Worm (Caenorhabditis elegans): Measurements from ENCODE around the gene C06B8.2.

C06B8.2 gene

DNA sequence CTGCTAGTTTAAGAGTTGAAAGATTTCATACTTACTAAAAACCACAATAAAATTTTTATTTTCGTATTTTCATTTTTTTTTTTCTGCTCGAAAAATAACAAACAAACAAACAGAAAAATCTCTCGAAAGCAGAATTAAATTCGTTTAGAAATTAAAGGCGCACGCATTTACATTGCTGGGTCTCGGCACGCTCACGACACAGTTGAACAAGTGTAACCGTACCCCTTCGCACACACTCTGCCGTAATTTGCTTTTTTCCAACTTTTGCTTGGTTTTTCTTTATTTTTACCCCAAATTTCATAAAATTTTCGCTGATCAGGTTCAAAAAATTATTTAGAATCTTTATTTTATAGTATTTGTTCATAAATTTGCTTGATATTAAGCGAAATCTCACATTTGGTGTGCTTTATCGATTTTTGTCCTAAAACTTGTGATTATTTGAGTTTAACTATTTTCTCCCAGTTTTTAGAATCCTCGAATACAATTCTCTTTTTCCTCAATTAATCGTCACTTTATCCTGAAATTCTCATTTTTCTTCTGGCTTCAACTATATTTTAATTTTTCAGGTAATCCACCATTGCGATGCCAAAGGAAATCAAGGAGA, 33.2 kb upstream of the C06B8.2 start, which contains the start of gene rpl-38 (continued):
- TF ChIP-seq rec-8 (tag; optimal IDR thresholded peaks at IDR 0.05): no peak
- no peak for TF ChIP-seq unc-62 (GFP tag; optimal IDR thresholded peaks at IDR 0.05)
- TF ChIP-seq F22D6.2 (tag; optimal IDR thresholded peaks at IDR 0.05): no peak
- peak; percentile 58 for TF ChIP-seq efl-1 (GFP tag; optimal IDR thresholded peaks at IDR 0.05)
- peak; percentile 99 for TF ChIP-seq F33H1.4 (GFP tag; IDR thresholded peaks at IDR 0.05)
- TF ChIP-seq fkh-3 (tag; optimal IDR thresholded peaks at IDR 0.05): no peak
- peak in 1 of 3 experiments; percentile 81 for TF ChIP-seq lin-35 (GFP tag; optimal IDR thresholded peaks at IDR 0.05)
- TF ChIP-seq chd-7 (tag; optimal IDR thresholded peaks at IDR 0.05): no peak
- no peak for TF ChIP-seq ztf-28 (GFP tag; IDR thresholded peaks at IDR 0.05)
- no peak for TF ChIP-seq ceh-40 (GFP tag; IDR thresholded peaks at IDR 0.05)
- TF ChIP-seq madf-8 (GFP tag; conservative IDR thresholded peaks at IDR 0.05): peak; percentile 49
- TF ChIP-seq akir-1 (GFP tag; optimal IDR thresholded peaks at IDR 0.05): no peak
- TF ChIP-seq atf-7 (tag; optimal IDR thresholded peaks at IDR 0.05): no peak
- TF ChIP-seq madf-6 (GFP tag; IDR thresholded peaks at IDR 0.05): peak; percentile 91
- TF ChIP-seq ceh-79 (tag; optimal IDR thresholded peaks at IDR 0.05): no peak
- TF ChIP-seq lin-40 (tag; optimal IDR thresholded peaks at IDR 0.05): peak; percentile 78
- no peak for TF ChIP-seq F55B11.4 (tag; optimal IDR thresholded peaks at IDR 0.05; ENCODE audit: borderline replicate concordance, insufficient read depth)
- TF ChIP-seq mxl-1 (tag; optimal IDR thresholded peaks at IDR 0.05): no peak
- no peak for TF ChIP-seq egrh-3 (GFP tag; IDR thresholded peaks at IDR 0.05)
- peak; percentile 66 for TF ChIP-seq dox-1 (GFP tag; IDR thresholded peaks at IDR 0.05)
- no peak for TF ChIP-seq repo-1 (tag; optimal IDR thresholded peaks at IDR 0.05)
- TF ChIP-seq lin-26 (GFP tag; IDR thresholded peaks at IDR 0.05): no peak
- TF ChIP-seq somi-1 (GFP tag; optimal IDR thresholded peaks at IDR 0.05): no peak
- TF ChIP-seq Y95B8A.8 (GFP tag; IDR thresholded peaks at IDR 0.05): 0 out of 2 replicates have a peak, but pooled peaks have one; percentile 48
- TF ChIP-seq aptf-2 (GFP tag; conservative IDR thresholded peaks at IDR 0.05): no peak
- no peak for TF ChIP-seq nhr-179 (tag; optimal IDR thresholded peaks at IDR 0.05)
- no peak for TF ChIP-seq cebp-1 (GFP tag; IDR thresholded peaks at IDR 0.05)
- TF ChIP-seq cebp-1 (tag; optimal IDR thresholded peaks at IDR 0.05): peak; percentile 64
- no peak for TF ChIP-seq unc-130 (GFP tag; optimal IDR thresholded peaks at IDR 0.05)
- TF ChIP-seq F39B2.1 (GFP tag; IDR thresholded peaks at IDR 0.05): no peak
- no peak for TF ChIP-seq ztf-3 (GFP tag; optimal IDR thresholded peaks at IDR 0.05)
- no peak for TF ChIP-seq rpc-1 (optimal IDR thresholded peaks at IDR 0.05)
- TF ChIP-seq rpc-1 (tag; optimal IDR thresholded peaks at IDR 0.05): peak; percentile 7
- peak; percentile 40; the same call in 1 of the 2 replicates for TF ChIP-seq B0336.3 (GFP tag; IDR thresholded peaks at IDR 0.05)
- TF ChIP-seq Y67H2A.10 (GFP tag; conservative IDR thresholded peaks at IDR 0.05): no peak
- TF ChIP-seq ekl-4 (GFP tag; IDR thresholded peaks at IDR 0.05): peak; percentile 52
- TF ChIP-seq B0019.2 (GFP tag; conservative IDR thresholded peaks at IDR 0.05): peak; percentile 37; the same call in 1 of the 2 replicates
- TF ChIP-seq egl-18 (GFP tag; IDR thresholded peaks at IDR 0.05): no peak
- peak; percentile 84 for TF ChIP-seq D2030.7 (GFP tag; IDR thresholded peaks at IDR 0.05)
- peak; percentile 97 for TF ChIP-seq lsl-1 (GFP tag; optimal IDR thresholded peaks at IDR 0.05)
- TF ChIP-seq mcd-1 (GFP tag; IDR thresholded peaks at IDR 0.05): peak; percentile 75
- TF ChIP-seq athp-1 (tag; optimal IDR thresholded peaks at IDR 0.05): no peak
- TF ChIP-seq gei-17 (GFP tag; optimal IDR thresholded peaks at IDR 0.05): no peak
- TF ChIP-seq T07F8.4 (tag; optimal IDR thresholded peaks at IDR 0.05): no peak
- no peak for TF ChIP-seq nhr-80 (tag; optimal IDR thresholded peaks at IDR 0.05)
- no peak for TF ChIP-seq bed-2 (GFP tag; IDR thresholded peaks at IDR 0.05)
- TF ChIP-seq mel-28 (tag; optimal IDR thresholded peaks at IDR 0.05; ENCODE audit: borderline replicate concordance): peak; percentile 2
- peak; percentile 70 for TF ChIP-seq tbp1 (GFP tag; optimal IDR thresholded peaks at IDR 0.05)
- TF ChIP-seq attf-6 (GFP tag; IDR thresholded peaks at IDR 0.05): peak; percentile 46; the same call in 1 of the 2 replicates

All from whole organism, young adult.